Worm (Caenorhabditis elegans): ENCODE results near the gene T24H7.8.

- no peak for TF ChIP-seq nhr-2 (tag; optimal IDR thresholded peaks at IDR 0.05)
- TF ChIP-seq tbx-8 (GFP tag; optimal IDR thresholded peaks at IDR 0.05) = no peak
- TF ChIP-seq unc-62 (GFP tag; optimal IDR thresholded peaks at IDR 0.05) = no peak
- TF ChIP-seq sptf-1 (tag; optimal IDR thresholded peaks at IDR 0.05) = no peak
- TF ChIP-seq lin-32 (GFP tag; optimal IDR thresholded peaks at IDR 0.05) = no peak
- no peak for TF ChIP-seq nhr-76 (tag; optimal IDR thresholded peaks at IDR 0.05)
- TF ChIP-seq unc-39 (tag; optimal IDR thresholded peaks at IDR 0.05) = no peak
- no peak for TF ChIP-seq lsy-2 (tag; optimal IDR thresholded peaks at IDR 0.05)
- TF ChIP-seq nhr-12 (tag; optimal IDR thresholded peaks at IDR 0.05) = no peak
- TF ChIP-seq ceh-43 (GFP tag; optimal IDR thresholded peaks at IDR 0.05) = no peak
- no peak for TF ChIP-seq lin-13 (tag; optimal IDR thresholded peaks at IDR 0.05)
- TF ChIP-seq nhr-28 (tag; optimal IDR thresholded peaks at IDR 0.05) = no peak
- no peak for TF ChIP-seq ztf-11 (tag; optimal IDR thresholded peaks at IDR 0.05)
- no peak for TF ChIP-seq ceh-83 (GFP tag; optimal IDR thresholded peaks at IDR 0.05)
These were observed 39.1 kb downstream of the T24H7.8 start, which contains the start of gene scly-1 for ce11 chrII:6281002-6281401.
